Fruit fly (Drosophila melanogaster) whole organism, embryonic: Measurements from ENCODE around the gene CG9286.

Source experiments
- Aef1 ChIP-seq: fragments of 200-800 bp; sonication (Bioruptor generic); IDR thresholded peaks from 3 replicates; pipeline ENCODE4 v1.3.6; 2022; ENCODE audit warnings: missing biosample characterization, missing genetic modification characterization
- Blimp-1 ChIP-seq: fragments of 200-800 bp; sonication (Bioruptor generic); optimal IDR thresholded peaks from 3 replicates; lab custom pipeline; 2018; ENCODE audit warnings: missing biosample characterization, missing genetic modification characterization, mild to moderate bottlenecking, moderate library complexity, missing genetic modification reagents
- BtbVII ChIP-seq: fragments of 200-800 bp; sonication (Bioruptor generic); optimal IDR thresholded peaks from 3 replicates; lab custom pipeline; 2017; ENCODE audit warnings: missing biosample characterization, mild to moderate bottlenecking, missing genetic modification characterization
- CG11695 ChIP-seq: fragments of 200-800 bp; sonication (Bioruptor generic); IDR thresholded peaks from 3 replicates; pipeline ENCODE4 v1.3.6; 2022; ENCODE audit warnings: missing biosample characterization, missing genetic modification characterization
- CG12104 ChIP-seq: fragments of 200-800 bp; sonication (Bioruptor generic); optimal IDR thresholded peaks from 3 replicates; lab custom pipeline; 2016; ENCODE audit warnings: missing biosample characterization, missing genetic modification characterization
- CG12155 ChIP-seq: fragments of 200-800 bp; sonication (Bioruptor generic); optimal IDR thresholded peaks from 3 replicates; lab custom pipeline; 2016; ENCODE audit warnings: missing biosample characterization, missing genetic modification characterization
- CG12299 ChIP-seq: fragments of 200-800 bp; sonication (Bioruptor generic); optimal IDR thresholded peaks from 2 replicates; lab custom pipeline; 2018; ENCODE audit warnings: missing biosample characterization, mild to moderate bottlenecking, missing genetic modification characterization
- CG17328 ChIP-seq: fragments of 200-800 bp; sonication (Bioruptor generic); IDR thresholded peaks from 2 replicates; pipeline ENCODE4 v1.3.6; 2022; ENCODE audit warnings: missing biosample characterization, missing genetic modification characterization
- CG17802 ChIP-seq: fragments of 200-800 bp; sonication (Bioruptor generic); optimal IDR thresholded peaks from 2 replicates; lab custom pipeline; 2018; ENCODE audit warnings: missing biosample characterization, mild to moderate bottlenecking, missing genetic modification characterization, moderate library complexity
- CG2129 ChIP-seq: fragments of 200-800 bp; sonication (Bioruptor generic); IDR thresholded peaks from 2 replicates; pipeline ENCODE4 v1.3.6; 2022; ENCODE audit warnings: missing biosample characterization, missing genetic modification characterization; ENCODE audit not compliant: partially characterized antibody
- CG33213 ChIP-seq: fragments of 200-800 bp; sonication (Bioruptor generic); optimal IDR thresholded peaks from 3 replicates; lab custom pipeline; 2016; ENCODE audit warnings: missing biosample characterization, missing genetic modification characterization
- CG33557 ChIP-seq: fragments of 200-800 bp; sonication (Bioruptor generic); optimal IDR thresholded peaks from 2 replicates; lab custom pipeline; 2019; ENCODE audit warnings: missing biosample characterization, mild to moderate bottlenecking, missing genetic modification characterization, moderate library complexity
- CG3726 ChIP-seq: fragments of 200-800 bp; sonication (Bioruptor generic); IDR thresholded peaks from 3 replicates; pipeline ENCODE4, ENCODE4 v1.3.6; 2022; ENCODE audit warnings: missing biosample characterization, missing genetic modification characterization
- CG4404 ChIP-seq: fragments of 200-800 bp; sonication (Bioruptor generic); IDR thresholded peaks from 2 replicates; pipeline ENCODE4 v1.3.6; 2022; ENCODE audit warnings: missing biosample characterization, missing genetic modification characterization
- CG6254 ChIP-seq: fragments of 200-800 bp; sonication (Bioruptor generic); optimal IDR thresholded peaks from 3 replicates; lab custom pipeline; 2017; ENCODE audit warnings: mild to moderate bottlenecking, missing biosample characterization, missing genetic modification reagents, missing genetic modification characterization
- CG7357 ChIP-seq: fragments of 200-800 bp; sonication (Bioruptor generic); IDR thresholded peaks from 3 replicates; pipeline ENCODE4 v1.3.6; 2022; ENCODE audit warnings: missing biosample characterization, missing genetic modification characterization
- CG9215 ChIP-seq: fragments of 200-800 bp; sonication (Bioruptor generic); IDR thresholded peaks from 2 replicates; pipeline ENCODE4 v1.3.6; 2022; ENCODE audit warnings: missing biosample characterization, missing genetic modification characterization
- CG9727 ChIP-seq: fragments of 200-800 bp; sonication (Bioruptor generic); optimal IDR thresholded peaks from 3 replicates; lab custom pipeline; 2017; ENCODE audit warnings: missing biosample characterization, mild to moderate bottlenecking, missing genetic modification characterization
- CG9817 ChIP-seq: fragments of 200-800 bp; sonication (Bioruptor generic); optimal IDR thresholded peaks from 2 replicates; lab custom pipeline; 2018; ENCODE audit warnings: missing biosample characterization, mild to moderate bottlenecking, missing genetic modification characterization, moderate library complexity
- Doc2 ChIP-seq: fragments of 200-800 bp; sonication (Bioruptor generic); IDR thresholded peaks from 2 replicates; pipeline ENCODE4 v1.3.6; 2022; ENCODE audit warnings: missing biosample characterization, missing genetic modification characterization
- Elba2 ChIP-seq: fragments of 200-800 bp; sonication (Bioruptor generic); optimal IDR thresholded peaks from 3 replicates; lab custom pipeline; 2016; ENCODE audit warnings: missing biosample characterization, missing genetic modification characterization
- Ets65A ChIP-seq: fragments of 200-800 bp; sonication (Bioruptor generic); peaks from one replicate; lab custom pipeline; 2016; ENCODE audit warnings: missing biosample characterization, missing genetic modification characterization
- Gug ChIP-seq: fragments of 200-800 bp; sonication (Bioruptor generic); IDR thresholded peaks from 4 replicates; pipeline ENCODE4 v1.3.6; 2022; ENCODE audit warnings: missing biosample characterization, missing genetic modification characterization
- HHEX ChIP-seq: fragments of 200-800 bp; sonication (Bioruptor generic); optimal IDR thresholded peaks from 3 replicates; lab custom pipeline; 2017; ENCODE audit warnings: missing biosample characterization, mild to moderate bottlenecking, missing genetic modification characterization, missing genetic modification reagents
- HLH4C ChIP-seq: fragments of 200-800 bp; sonication (Bioruptor generic); IDR thresholded peaks from 3 replicates; pipeline ENCODE4 v1.3.6; 2022; ENCODE audit warnings: missing biosample characterization, missing genetic modification characterization; ENCODE audit not compliant: partially characterized antibody
- Pdp1 ChIP-seq, 2 experiments: fragments of 200-800 bp; sonication (Bioruptor generic); optimal IDR thresholded peaks; 3 replicates each; lab custom pipeline; 2016; ENCODE audit warnings: missing biosample characterization in 2 of 2, missing genetic modification characterization in 2 of 2, mild to moderate bottlenecking in 1 of 2, moderate library complexity in 1 of 2
- Stat92E ChIP-seq, 3 experiments: fragments of >200 bp in 2 of 3; fragments of 200-800 bp in 1 of 3; sonication (Bioruptor generic) in 1 of 3; optimal IDR thresholded peaks; 2 replicates each; lab custom pipeline; 2017 to 2019; ENCODE audit warnings: missing biosample characterization in 3 of 3, missing genetic modification characterization in 3 of 3, mild to moderate bottlenecking in 1 of 3, moderate library complexity in 1 of 3
- Taf1 ChIP-seq: fragments of 200-800 bp; sonication (Bioruptor generic); IDR thresholded peaks from 2 replicates; pipeline ENCODE4 v1.3.6; 2022; ENCODE audit warnings: missing biosample characterization, missing genetic modification characterization
- Tbp ChIP-seq: fragments of >200 bp; optimal IDR thresholded peaks from 2 replicates; lab custom pipeline; 2018; ENCODE audit warnings: missing biosample characterization, missing genetic modification characterization
- ab ChIP-seq: fragments of 200-800 bp; sonication (Bioruptor generic); optimal IDR thresholded peaks from 2 replicates; lab custom pipeline; 2016; ENCODE audit warnings: missing biosample characterization, missing genetic modification characterization
- ase ChIP-seq: fragments of 200-800 bp; sonication (Bioruptor generic); IDR thresholded peaks from 3 replicates; pipeline ENCODE4 v1.3.6; 2022; ENCODE audit warnings: missing biosample characterization, missing genetic modification characterization
- ci ChIP-seq: fragments of 200-800 bp; sonication (Bioruptor generic); IDR thresholded peaks from 3 replicates; pipeline ENCODE4 v1.3.6; 2022; ENCODE audit warnings: missing biosample characterization, missing genetic modification characterization
- disco-r ChIP-seq: fragments of 200-800 bp; sonication (Bioruptor generic); optimal IDR thresholded peaks from 2 replicates; lab custom pipeline; 2016; ENCODE audit warnings: missing biosample characterization, missing genetic modification characterization
- ftz-f1 ChIP-seq: fragments of 200-800 bp; sonication (Bioruptor generic); optimal IDR thresholded peaks from 2 replicates; lab custom pipeline; 2016; ENCODE audit warnings: missing biosample characterization, missing genetic modification characterization
- ind ChIP-seq: fragments of 200-800 bp; sonication (Bioruptor generic); optimal IDR thresholded peaks from 3 replicates; lab custom pipeline; 2016; ENCODE audit warnings: missing biosample characterization, missing genetic modification characterization
- jumu ChIP-seq: fragments of 200-800 bp; sonication (Bioruptor generic); optimal IDR thresholded peaks from 3 replicates; lab custom pipeline; 2016; ENCODE audit warnings: missing biosample characterization, missing genetic modification characterization
- kah ChIP-seq: fragments of 200-800 bp; sonication (Bioruptor generic); optimal IDR thresholded peaks from 2 replicates; lab custom pipeline; 2018; ENCODE audit warnings: missing biosample characterization, mild to moderate bottlenecking, missing genetic modification characterization
- p53 ChIP-seq: fragments of 200-800 bp; sonication (Bioruptor generic); optimal IDR thresholded peaks from 2 replicates; lab custom pipeline; 2016; ENCODE audit warnings: missing biosample characterization, missing genetic modification characterization
- pita ChIP-seq: fragments of 200-800 bp; sonication (Bioruptor generic); optimal IDR thresholded peaks from 2 replicates; lab custom pipeline; 2017; ENCODE audit warnings: missing biosample characterization, mild to moderate bottlenecking, missing genetic modification characterization
- stc ChIP-seq: fragments of 200-800 bp; sonication (Bioruptor generic); IDR thresholded peaks from 2 replicates; pipeline ENCODE4 v1.3.6; 2022; ENCODE audit warnings: missing biosample characterization, missing genetic modification characterization
- sug ChIP-seq: fragments of 200-800 bp; optimal IDR thresholded peaks from 2 replicates; lab custom pipeline; 2019; ENCODE audit warnings: missing biosample characterization, mild to moderate bottlenecking, missing genetic modification characterization, moderate library complexity
- ttk ChIP-seq: fragments of 200-800 bp; sonication (Bioruptor generic); IDR thresholded peaks from 2 replicates; pipeline ENCODE4 v2.1.2; 2022; ENCODE audit warnings: missing biosample characterization, missing genetic modification characterization
- unc-4 ChIP-seq: fragments of 200-800 bp; sonication (Bioruptor generic); IDR thresholded peaks from 2 replicates; pipeline ENCODE4 v1.3.6; 2022; ENCODE audit warnings: missing biosample characterization, missing genetic modification characterization; ENCODE audit not compliant: partially characterized antibody
- wor ChIP-seq: fragments of 200-800 bp; sonication (Bioruptor generic); IDR thresholded peaks from 2 replicates; pipeline ENCODE4 v1.3.6; 2022; ENCODE audit warnings: missing biosample characterization, missing genetic modification characterization

The CG9286 gene

DNA sequence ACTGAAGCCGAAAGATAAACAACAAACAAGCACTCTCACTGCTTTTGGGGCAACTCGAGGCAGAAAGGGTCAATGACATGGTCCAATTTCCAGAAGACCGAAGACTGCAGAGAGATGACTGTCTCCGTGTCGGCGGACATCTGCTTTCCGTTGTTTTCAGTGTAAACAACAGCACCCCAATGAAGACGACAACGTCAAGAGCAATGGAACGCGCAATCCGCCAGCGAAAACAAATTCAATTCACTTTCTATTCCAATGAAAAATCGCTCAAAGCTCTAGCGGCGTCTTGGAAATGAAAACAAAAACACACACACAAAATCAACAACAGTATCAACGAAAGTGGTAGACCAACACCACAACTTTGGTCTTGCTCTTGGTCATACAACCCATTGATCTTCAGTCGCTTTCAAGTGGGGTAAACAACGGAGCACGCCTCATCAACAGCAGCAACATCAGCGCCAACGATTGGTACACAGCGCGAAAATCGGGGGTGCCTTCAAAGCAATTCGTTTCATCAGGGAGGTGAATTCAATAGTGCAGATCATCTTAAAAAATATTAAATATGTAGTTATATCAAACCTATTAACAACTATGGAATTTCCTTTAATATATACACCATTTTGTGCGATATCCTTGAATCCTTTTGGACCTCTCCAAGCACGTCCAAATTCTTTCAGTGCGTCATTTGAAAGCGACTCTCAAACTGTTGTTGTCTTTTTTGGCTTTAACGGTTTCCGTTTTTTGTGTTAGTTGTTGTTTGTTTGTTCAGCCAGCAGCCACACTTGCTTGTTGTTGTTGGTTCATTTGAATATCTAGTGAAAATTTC is 36.9 kb downstream of the CG9286 start (continued):
- TF ChIP-seq CG33213 (GFP tag; lab: Kevin White, UChicago) = no peak
- TF ChIP-seq Taf1 (GFP tag; lab: Robert Waterston, UW) = no peak
- no peak for TF ChIP-seq ab (GFP tag; lab: Kevin White, UChicago)
- peak; percentile 40 to 47 for TF ChIP-seq Pdp1 (GFP tag; optimal IDR thresholded peaks at IDR 0.05; lab: Kevin White, UChicago)
- peak; percentile 81 for TF ChIP-seq wor (GFP tag; lab: Robert Waterston, UW)
- TF ChIP-seq Blimp-1 (GFP tag; lab: Kevin White, UChicago) = peak; percentile 99
- TF ChIP-seq Doc2 = no peak
- TF ChIP-seq CG33557 = peak; percentile 61
- TF ChIP-seq CG11695 (GFP tag; lab: Robert Waterston, UW) = peak; percentile 41; the same call in 1 of the 3 replicates
- no peak for TF ChIP-seq Elba2
- TF ChIP-seq CG17802 = peak; percentile 16
- peak; percentile 9 for TF ChIP-seq kah (GFP tag; lab: Kevin White, UChicago)
- peak; percentile 11 for TF ChIP-seq HHEX (GFP tag; lab: Kevin White, UChicago)
- TF ChIP-seq CG12104 (GFP tag; lab: Kevin White, UChicago) = no peak
- no peak; the same call in 3 of the 4 replicates for TF ChIP-seq Gug
- TF ChIP-seq CG12299 (tag; lab: Kevin White, UChicago) = no peak
- peak; percentile 14; the same call in 1 of the 2 replicates for TF ChIP-seq CG4404
- TF ChIP-seq ttk (GFP tag; lab: Robert Waterston, UW) = peak; percentile 64
- peak; percentile 42 for TF ChIP-seq CG6254 (GFP tag; lab: Kevin White, UChicago)
- peak; percentile 57 for TF ChIP-seq ind (GFP tag; lab: Kevin White, UChicago)
- peak; percentile 16 for TF ChIP-seq Ets65A (GFP tag; lab: Kevin White, UChicago)
- TF ChIP-seq CG12155 (GFP tag; lab: Kevin White, UChicago) = peak; percentile 20
- TF ChIP-seq CG7357 (GFP tag; lab: Robert Waterston, UW) = peak; percentile 49; the same call in 2 of the 3 replicates
- TF ChIP-seq jumu = no peak
- TF ChIP-seq p53 (GFP tag; lab: Kevin White, UChicago) = no peak
- no peak for TF ChIP-seq BtbVII (GFP tag; lab: Kevin White, UChicago)
- no peak for TF ChIP-seq ftz-f1
- peak; percentile 48; the same call in 1 of the 3 replicates for TF ChIP-seq CG3726 (GFP tag; lab: Robert Waterston, UW)
- TF ChIP-seq unc-4 = no peak
- no peak for TF ChIP-seq CG2129
- peak; percentile 62 for TF ChIP-seq ci
- peak; percentile 28; the same call in 1 of the 2 replicates for TF ChIP-seq CG9215 (GFP tag; lab: Robert Waterston, UW)
- no peak for TF ChIP-seq disco-r (GFP tag; lab: Kevin White, UChicago)
- TF ChIP-seq sug = peak; percentile 18
- no peak for TF ChIP-seq pita (GFP tag; lab: Kevin White, UChicago)
- peak; percentile 49; the same call in 1 of the 3 replicates for TF ChIP-seq ase
- 0 out of 2 replicates have a peak, but pooled peaks have one; percentile 42 for TF ChIP-seq stc
- TF ChIP-seq Aef1 (GFP tag; lab: Robert Waterston, UW) = 0 out of 3 replicates have a peak, but pooled peaks have one; percentile 16
- peak in 1 of 3 experiments; percentile 83 for TF ChIP-seq Stat92E (GFP tag; optimal IDR thresholded peaks at IDR 0.05; lab: Kevin White, UChicago)
- TF ChIP-seq HLH4C (GFP tag; lab: Robert Waterston, UW) = no peak
- peak; percentile 31 for TF ChIP-seq CG17328 (GFP tag; lab: Robert Waterston, UW)
- no peak for TF ChIP-seq Tbp
- TF ChIP-seq CG9817 (tag; lab: Kevin White, UChicago) = peak; percentile 39
- TF ChIP-seq CG9727 (GFP tag; lab: Kevin White, UChicago) = peak; percentile 25
